Worm (Caenorhabditis elegans): ENCODE results near the gene T26C5.3.

ce11 chrII:9241610-9242009 lies 5.2 kb downstream of the T26C5.3 start:
- TF ChIP-seq ama-1 (optimal IDR thresholded peaks at IDR 0.05), result no peak
- no peak for TF ChIP-seq B0310.2 (tag; optimal IDR thresholded peaks at IDR 0.05)

All from whole organism, early embryonic.